Worm (Caenorhabditis elegans) whole organism, L2 larva: ENCODE data around the gene K09C8.9.

Experiments
- C34F6.9 ChIP-seq: fragments of 150-350 bp; optimal IDR thresholded peaks from 2 replicates; lab custom pipeline; 2014; ENCODE audit warnings: missing biosample characterization, missing genetic modification characterization
- ama-1 ChIP-seq: fragments of 150-350 bp; optimal IDR thresholded peaks from 2 replicates; lab custom pipeline; 2018; ENCODE audit warnings: inconsistent platforms
- fos-1 ChIP-seq: fragments of 150-350 bp; optimal IDR thresholded peaks from 2 replicates; lab custom pipeline; 2014; ENCODE audit warnings: missing biosample characterization, missing genetic modification characterization
- lin-11 ChIP-seq: fragments of 150-350 bp; sonication (generic microtip); optimal IDR thresholded peaks from 2 replicates; lab custom pipeline; 2014; ENCODE audit warnings: missing biosample characterization, missing genetic modification characterization, inconsistent platforms, mixed read lengths
- lin-39 ChIP-seq: fragments of 150-350 bp; optimal IDR thresholded peaks from 2 replicates; lab custom pipeline; 2014; ENCODE audit warnings: missing biosample characterization, missing genetic modification reagents, missing genetic modification characterization
- lsy-2 ChIP-seq, 2 experiments: fragments of 150-350 bp in 1 of 2; sonication (generic microtip) in 1 of 2; optimal IDR thresholded peaks; 2 replicates each; lab custom pipeline; 2014 to 2017; ENCODE audit warnings: missing biosample characterization in 2 of 2, missing genetic modification characterization in 2 of 2
- mdl-1 ChIP-seq, 2 experiments: fragments of 150-350 bp in 1 of 2; sonication (generic microtip) in 1 of 2; optimal IDR thresholded peaks; 2 replicates each; lab custom pipeline; 2017; ENCODE audit warnings: missing biosample characterization in 2 of 2, missing genetic modification characterization in 2 of 2
- unc-39 ChIP-seq: fragments of 150-350 bp; optimal IDR thresholded peaks from 2 replicates; lab custom pipeline; 2014; ENCODE audit warnings: missing biosample characterization, missing genetic modification characterization
- unc-62 ChIP-seq: fragments of 150-350 bp; optimal IDR thresholded peaks from 2 replicates; lab custom pipeline; 2014; ENCODE audit warnings: missing biosample characterization, missing genetic modification reagents, missing genetic modification characterization
- ztf-11 ChIP-seq: sonication (generic microtip); optimal IDR thresholded peaks from 2 replicates; lab custom pipeline; 2017; ENCODE audit warnings: missing biosample characterization, missing genetic modification characterization

ce11 chrX:10928948-10929563 lies 38.5 kb downstream of the K09C8.9 start, which contains the start of gene dgn-1:
- TF ChIP-seq ztf-11 (tag; lab: Kevin White, UChicago) (no peak), unc-62 (no peak), fos-1 (peak; percentile 78), mdl-1 (tag; optimal IDR thresholded peaks at IDR 0.05; lab: Kevin White, UChicago) (no peak), lin-39 (no peak), lsy-2 (tag; optimal IDR thresholded peaks at IDR 0.05; lab: Kevin White, UChicago) (no peak), unc-39 (tag; lab: Kevin White, UChicago) (no peak), ama-1 (lab: Kevin White, UChicago) (no peak), C34F6.9 (tag; lab: Kevin White, UChicago) (no peak), lin-11 (no peak)
